Fruit fly (Drosophila melanogaster): Measurements from ENCODE around the gene Pfdn4.

DNA sequence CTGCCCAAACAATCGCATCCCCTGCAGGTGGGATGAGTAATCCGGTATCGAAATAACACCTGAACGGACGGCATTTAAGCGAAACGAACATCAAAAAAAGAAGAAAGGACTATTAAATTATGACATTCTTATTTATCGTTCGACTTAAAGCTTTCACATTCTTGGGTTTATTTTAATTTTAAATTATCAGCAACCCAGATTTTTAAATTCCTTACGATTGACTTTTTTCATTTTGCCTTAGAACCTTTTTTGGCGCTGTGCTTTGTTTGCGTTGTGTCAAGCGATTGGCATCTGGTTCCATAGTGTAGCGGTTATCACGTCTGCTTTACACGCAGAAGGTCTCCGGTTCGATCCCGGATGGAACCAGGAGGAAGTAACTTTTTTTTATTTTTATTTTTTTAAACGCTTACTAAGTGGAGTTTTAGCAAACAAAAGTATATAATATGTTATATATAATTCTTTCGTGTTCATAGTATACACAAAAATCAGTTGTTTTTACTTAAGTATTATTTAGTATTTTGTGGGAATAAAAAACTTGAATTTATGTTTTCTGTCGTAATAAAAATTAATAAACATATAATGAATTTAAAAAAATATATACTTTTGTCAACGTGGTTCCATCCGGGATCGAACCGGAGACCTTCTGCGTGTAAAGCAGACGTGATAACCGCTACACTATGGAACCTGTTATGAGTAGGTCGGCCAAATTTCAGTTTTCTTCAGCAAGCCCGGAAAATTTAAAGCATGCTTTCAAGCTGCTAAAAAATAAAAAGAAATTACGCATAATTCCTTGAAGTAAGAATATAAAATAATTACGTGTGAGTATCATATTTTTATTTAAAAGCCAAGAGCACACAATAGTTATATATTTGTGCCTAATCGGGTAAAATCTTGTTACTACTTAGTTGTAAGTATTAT, 11.5 kb downstream of the Pfdn4 start:
- TF ChIP-seq CG8478 (optimal IDR thresholded peaks at IDR 0.05) (no peak), CTCF (optimal IDR thresholded peaks at IDR 0.05) (no peak)

Measured in S2 (cell line).